Worm (Caenorhabditis elegans): ENCODE data around the gene F55G11.1.

The F55G11.1 gene

ce11 chrIV:12990638-12991037 lies 44.2 kb upstream of the F55G11.1 start:
- TF ChIP-seq K02D7.2 (tag; optimal IDR thresholded peaks at IDR 0.05) (no peak), hlh-30 (tag; optimal IDR thresholded peaks at IDR 0.05; ENCODE audit: insufficient read depth) (no peak), ceh-19 (GFP tag; optimal IDR thresholded peaks at IDR 0.05) (no peak), F13H6.1 (tag; optimal IDR thresholded peaks at IDR 0.05) (no peak), sox-2 (GFP tag; IDR thresholded peaks at IDR 0.05) (no peak), ama-1 (optimal IDR thresholded peaks at IDR 0.05) (no peak), pat-9 (tag; optimal IDR thresholded peaks at IDR 0.05) (no peak), hlh-15 (tag; optimal IDR thresholded peaks at IDR 0.05) (no peak), fkh-6 (tag; optimal IDR thresholded peaks at IDR 0.05) (no peak), nhr-232 (tag; optimal IDR thresholded peaks at IDR 0.05) (no peak), ceh-48 (tag; optimal IDR thresholded peaks at IDR 0.05) (no peak), ceh-24 (tag; optimal IDR thresholded peaks at IDR 0.05) (no peak), zip-5 (tag; optimal IDR thresholded peaks at IDR 0.05) (no peak), dve-1 (tag; optimal IDR thresholded peaks at IDR 0.05) (no peak), ahr-1 (tag; optimal IDR thresholded peaks at IDR 0.05) (no peak), gmeb-2 (tag; optimal IDR thresholded peaks at IDR 0.05) (no peak), madf-2 (tag; optimal IDR thresholded peaks at IDR 0.05) (no peak), ceh-45 (GFP tag; IDR thresholded peaks at IDR 0.05) (no peak)

ce11 chrIV:12989355-12989754 lies 43.0 kb upstream of the F55G11.1 start, which contains the start of gene K10D11.6:
Gene K10D11.6, minus strand, starts transcription at chrIV:12989455.
- TF ChIP-seq pag-3 (tag; optimal IDR thresholded peaks at IDR 0.05; ENCODE audit: borderline replicate concordance), result no peak
- no peak for TF ChIP-seq che-1 (tag; optimal IDR thresholded peaks at IDR 0.05)
- TF ChIP-seq hlh-13 (GFP tag; optimal IDR thresholded peaks at IDR 0.05), result no peak
- no peak for TF ChIP-seq ama-1 (optimal IDR thresholded peaks at IDR 0.05)
- no peak for TF ChIP-seq pqm-1 (tag; optimal IDR thresholded peaks at IDR 0.05)
- TF ChIP-seq pha-4 (tag; optimal IDR thresholded peaks at IDR 0.05), result no peak
- TF ChIP-seq syd-9 (tag; optimal IDR thresholded peaks at IDR 0.05), result no peak
- no peak for TF ChIP-seq zip-5 (tag; optimal IDR thresholded peaks at IDR 0.05)
- TF ChIP-seq ceh-19 (GFP tag; optimal IDR thresholded peaks at IDR 0.05), result no peak
- TF ChIP-seq unc-55 (GFP tag; optimal IDR thresholded peaks at IDR 0.05), result no peak
- no peak for TF ChIP-seq nhr-232 (tag; optimal IDR thresholded peaks at IDR 0.05)
- TF ChIP-seq ceh-9 (tag; optimal IDR thresholded peaks at IDR 0.05), result no peak
- no peak for TF ChIP-seq madf-2 (tag; optimal IDR thresholded peaks at IDR 0.05)
- TF ChIP-seq nfya-1 (tag; optimal IDR thresholded peaks at IDR 0.05), result no peak
- no peak for TF ChIP-seq unc-86 (tag; optimal IDR thresholded peaks at IDR 0.05)
- no peak for TF ChIP-seq pat-9 (tag; optimal IDR thresholded peaks at IDR 0.05)
- no peak for TF ChIP-seq hlh-6 (tag; optimal IDR thresholded peaks at IDR 0.05)

ce11 chrIV:12985961-12986360 lies 39.6 kb upstream of the F55G11.1 start, which contains the start of gene K10D11.3:
Gene K10D11.3, minus strand, starts transcription at chrIV:12986134.
- peak; percentile 7 for TF ChIP-seq elt-2 (tag; optimal IDR thresholded peaks at IDR 0.05)
- TF ChIP-seq sox-2 (GFP tag; IDR thresholded peaks at IDR 0.05), result no peak

ce11 chrIV:12978307-12979036 lies 32.1 kb upstream of the F55G11.1 start, which contains the start of gene K10D11.2:
Gene K10D11.2, plus strand, starts transcription at chrIV:12978986.
- TF ChIP-seq tbx-7 (tag; optimal IDR thresholded peaks at IDR 0.05) (no peak), elt-2 (tag; optimal IDR thresholded peaks at IDR 0.05) (peak; percentile 61), ceh-45 (GFP tag; IDR thresholded peaks at IDR 0.05) (no peak)

- TF ChIP-seq mec-3 (tag; optimal IDR thresholded peaks at IDR 0.05; ENCODE audit: borderline replicate concordance) (no peak), zip-5 (tag; optimal IDR thresholded peaks at IDR 0.05) (no peak), K09A11.1 (tag; optimal IDR thresholded peaks at IDR 0.05; ENCODE audit: insufficient read depth) (no peak), ceh-31 (tag; optimal IDR thresholded peaks at IDR 0.05) (no peak), ref-2 (tag; optimal IDR thresholded peaks at IDR 0.05) (no peak), dmd-4 (tag; optimal IDR thresholded peaks at IDR 0.05; ENCODE audit: borderline replicate concordance) (no peak), unc-3 (GFP tag; conservative IDR thresholded peaks at IDR 0.05) (no peak), unc-3 (tag; optimal IDR thresholded peaks at IDR 0.05) (no peak)
Observed at ce11 chrIV:12977650-12978049, 31.3 kb upstream of the F55G11.1 start.

All from whole organism, late embryonic.